Worm (Caenorhabditis elegans) whole organism, L2 larva: ENCODE measurements around the gene yif-1.
A peak's percentile ranks its signal among the peaks of the same experiment; 100 is the strongest.

Experiments
- C34F6.9 ChIP-seq: fragments of 150-350 bp; optimal IDR thresholded peaks from 2 replicates; lab custom pipeline; 2014; ENCODE audit warnings: missing biosample characterization, missing genetic modification characterization
- F13H6.1 ChIP-seq: sonication (generic microtip); optimal IDR thresholded peaks from 2 replicates; lab custom pipeline; 2016; ENCODE audit warnings: missing genetic modification characterization, missing compliant biosample characterization
- alr-1 ChIP-seq: fragments of 150-350 bp; optimal IDR thresholded peaks from 2 replicates; lab custom pipeline; 2014; ENCODE audit warnings: missing biosample characterization, missing genetic modification characterization
- aly-2 ChIP-seq: fragments of 150-350 bp; optimal IDR thresholded peaks from 2 replicates; lab custom pipeline; 2014; ENCODE audit warnings: missing biosample characterization, missing genetic modification characterization
- ama-1 ChIP-seq: fragments of 150-350 bp; optimal IDR thresholded peaks from 2 replicates; lab custom pipeline; 2018; ENCODE audit warnings: inconsistent platforms
- blmp-1 ChIP-seq: sonication (generic microtip); optimal IDR thresholded peaks from 2 replicates; lab custom pipeline; 2017; ENCODE audit warnings: missing genetic modification characterization, mild to moderate bottlenecking, missing compliant biosample characterization, antibody characterized with exemption, moderate library complexity; ENCODE audit not compliant: insufficient read depth
- ceh-16 ChIP-seq: fragments of 150-350 bp; optimal IDR thresholded peaks from 2 replicates; lab custom pipeline; 2014; ENCODE audit warnings: missing biosample characterization, missing genetic modification characterization
- ceh-82 ChIP-seq: fragments of 150-350 bp; optimal IDR thresholded peaks from 2 replicates; lab custom pipeline; 2014; ENCODE audit warnings: missing biosample characterization, missing genetic modification characterization
- crh-2 ChIP-seq: sonication (generic microtip); optimal IDR thresholded peaks from 2 replicates; lab custom pipeline; 2017; ENCODE audit warnings: missing biosample characterization, missing genetic modification characterization
- egl-27 ChIP-seq: sonication (generic microtip); optimal IDR thresholded peaks from 3 replicates; lab custom pipeline; 2017; ENCODE audit warnings: missing biosample characterization, missing genetic modification reagents, missing genetic modification characterization
- elt-3 ChIP-seq: sonication (generic microtip); optimal IDR thresholded peaks from 2 replicates; lab custom pipeline; 2017; ENCODE audit warnings: missing biosample characterization, missing genetic modification characterization
- fos-1 ChIP-seq: fragments of 150-350 bp; optimal IDR thresholded peaks from 2 replicates; lab custom pipeline; 2014; ENCODE audit warnings: missing biosample characterization, missing genetic modification characterization
- gmeb-1 ChIP-seq: fragments of 150-350 bp; optimal IDR thresholded peaks from 2 replicates; lab custom pipeline; 2014; ENCODE audit warnings: missing biosample characterization, missing genetic modification characterization
- lin-11 ChIP-seq: fragments of 150-350 bp; sonication (generic microtip); optimal IDR thresholded peaks from 2 replicates; lab custom pipeline; 2014; ENCODE audit warnings: missing biosample characterization, missing genetic modification characterization, inconsistent platforms, mixed read lengths
- lin-13 ChIP-seq: fragments of 150-350 bp; optimal IDR thresholded peaks from 2 replicates; lab custom pipeline; 2014; ENCODE audit warnings: missing biosample characterization, missing genetic modification reagents, missing genetic modification characterization
- lin-39 ChIP-seq: fragments of 150-350 bp; optimal IDR thresholded peaks from 2 replicates; lab custom pipeline; 2014; ENCODE audit warnings: missing biosample characterization, missing genetic modification reagents, missing genetic modification characterization
- lsy-2 ChIP-seq, 2 experiments: fragments of 150-350 bp in 1 of 2; sonication (generic microtip) in 1 of 2; optimal IDR thresholded peaks; 2 replicates each; lab custom pipeline; 2014 to 2017; ENCODE audit warnings: missing biosample characterization in 2 of 2, missing genetic modification characterization in 2 of 2
- nhr-11 ChIP-seq: fragments of 150-350 bp; optimal IDR thresholded peaks from 2 replicates; lab custom pipeline; 2014; ENCODE audit warnings: missing biosample characterization, missing genetic modification characterization
- nhr-129 ChIP-seq: fragments of 150-350 bp; optimal IDR thresholded peaks from 2 replicates; lab custom pipeline; 2014; ENCODE audit warnings: missing biosample characterization, missing genetic modification characterization
- nhr-237 ChIP-seq: fragments of 150-350 bp; optimal IDR thresholded peaks from 2 replicates; lab custom pipeline; 2014; ENCODE audit warnings: missing biosample characterization, missing genetic modification characterization
- nhr-25 ChIP-seq: fragments of 150-350 bp; sonication (generic microtip); optimal IDR thresholded peaks from 3 replicates; lab custom pipeline; 2014; ENCODE audit warnings: missing biosample characterization, missing genetic modification characterization
- nhr-6 ChIP-seq: fragments of 150-350 bp; optimal IDR thresholded peaks from 2 replicates; lab custom pipeline; 2014; ENCODE audit warnings: missing biosample characterization, missing genetic modification characterization
- nhr-77 ChIP-seq: fragments of 150-350 bp; optimal IDR thresholded peaks from 2 replicates; lab custom pipeline; 2014; ENCODE audit warnings: missing biosample characterization, missing genetic modification characterization
- peb-1 ChIP-seq: fragments of 150-350 bp; optimal IDR thresholded peaks from 2 replicates; lab custom pipeline; 2014; ENCODE audit warnings: missing biosample characterization, missing genetic modification characterization
- sma-3 ChIP-seq: sonication (generic microtip); optimal IDR thresholded peaks from 2 replicates; lab custom pipeline; 2016; ENCODE audit warnings: missing genetic modification reagents, missing genetic modification characterization, missing compliant biosample characterization
- sma-9 ChIP-seq, 2 experiments: fragments of 150-350 bp in 1 of 2; sonication (generic microtip) in 1 of 2; optimal IDR thresholded peaks; 2 replicates each; lab custom pipeline; 2014 to 2016; ENCODE audit warnings: missing genetic modification characterization in 2 of 2, mild to moderate bottlenecking in 1 of 2, missing biosample characterization in 1 of 2, missing compliant biosample characterization in 1 of 2, missing genetic modification reagents in 1 of 2, moderate library complexity in 1 of 2
- snpc-4 ChIP-seq: fragments of 150-350 bp; optimal IDR thresholded peaks from 2 replicates; lab custom pipeline; 2014; ENCODE audit warnings: missing biosample characterization, missing genetic modification characterization
- unc-39 ChIP-seq: fragments of 150-350 bp; optimal IDR thresholded peaks from 2 replicates; lab custom pipeline; 2014; ENCODE audit warnings: missing biosample characterization, missing genetic modification characterization
- unc-62 ChIP-seq: fragments of 150-350 bp; optimal IDR thresholded peaks from 2 replicates; lab custom pipeline; 2014; ENCODE audit warnings: missing biosample characterization, missing genetic modification reagents, missing genetic modification characterization
- zag-1 ChIP-seq: fragments of 150-350 bp; optimal IDR thresholded peaks from 2 replicates; lab custom pipeline; 2014; ENCODE audit warnings: missing biosample characterization, missing genetic modification characterization
- ztf-1 ChIP-seq: fragments of 200-800 bp; sonication (Bioruptor generic); conservative IDR thresholded peaks from 2 replicates; pipeline ENCODE4 v1.3.6; 2022; ENCODE audit warnings: missing genetic modification characterization, missing compliant biosample characterization
- ztf-11 ChIP-seq: sonication (generic microtip); optimal IDR thresholded peaks from 2 replicates; lab custom pipeline; 2017; ENCODE audit warnings: missing biosample characterization, missing genetic modification characterization
- ztf-4 ChIP-seq: fragments of 150-350 bp; optimal IDR thresholded peaks from 2 replicates; lab custom pipeline; 2014; ENCODE audit warnings: missing biosample characterization, missing genetic modification characterization

The yif-1 gene

ce11 chrV:10058748-10059147, 4.0 kb upstream of the yif-1 start:
- no peak for TF ChIP-seq C34F6.9
- TF ChIP-seq unc-39 (tag; lab: Kevin White, UChicago) = no peak
- no peak for TF ChIP-seq nhr-77 (tag; lab: Kevin White, UChicago)
- no peak for TF ChIP-seq lsy-2 (tag; optimal IDR thresholded peaks at IDR 0.05; lab: Kevin White, UChicago)
- TF ChIP-seq fos-1 (tag; lab: Kevin White, UChicago) = no peak
- no peak for TF ChIP-seq nhr-6 (tag; lab: Kevin White, UChicago)
- no peak for TF ChIP-seq ztf-4 (tag; lab: Kevin White, UChicago)
- no peak for TF ChIP-seq nhr-237 (tag; lab: Kevin White, UChicago)
- TF ChIP-seq unc-62 (GFP tag; lab: Kevin White, UChicago) = no peak
- TF ChIP-seq gmeb-1 = no peak
- no peak for TF ChIP-seq peb-1 (tag; lab: Kevin White, UChicago)
- no peak for TF ChIP-seq F13H6.1 (tag; lab: Kevin White, UChicago)
- no peak for TF ChIP-seq ztf-1 (GFP tag; lab: Robert Waterston, UW)
- TF ChIP-seq ztf-11 (tag; lab: Kevin White, UChicago) = no peak
- TF ChIP-seq lin-11 = no peak
- TF ChIP-seq lin-13 (GFP tag; lab: Kevin White, UChicago) = no peak
- no peak for TF ChIP-seq aly-2 (tag; lab: Kevin White, UChicago)

ce11 chrV:10051855-10052254, 2.9 kb downstream of the yif-1 start, which contains the start of gene str-118:
Gene str-118, plus strand, starts transcription at chrV:10052155.
- TF ChIP-seq ztf-11 (tag; lab: Kevin White, UChicago) (no peak), elt-3 (tag; lab: Kevin White, UChicago) (no peak), ceh-16 (no peak), zag-1 (no peak), ceh-82 (tag; lab: Kevin White, UChicago) (no peak), nhr-77 (tag; lab: Kevin White, UChicago) (no peak), unc-39 (tag; lab: Kevin White, UChicago) (no peak), sma-3 (GFP tag; lab: Kevin White, UChicago) (no peak), nhr-129 (no peak), egl-27 (tag; lab: Kevin White, UChicago) (no peak)

- TF ChIP-seq nhr-129 (no peak), snpc-4 (tag; lab: Kevin White, UChicago) (no peak), F13H6.1 (tag; lab: Kevin White, UChicago) (no peak), unc-62 (GFP tag; lab: Kevin White, UChicago) (no peak), crh-2 (tag; lab: Kevin White, UChicago) (no peak), zag-1 (no peak), ceh-82 (tag; lab: Kevin White, UChicago) (no peak), nhr-11 (tag; lab: Kevin White, UChicago) (no peak), lin-39 (no peak)
Measured at ce11 chrV:10047189-10047588, 7.5 kb downstream of the yif-1 start.

ce11 chrV:10046503-10046902, 8.2 kb downstream of the yif-1 start:
- TF ChIP-seq ama-1 (lab: Kevin White, UChicago) (peak; percentile 42), crh-2 (tag; lab: Kevin White, UChicago) (peak; percentile 81), sma-9 (GFP tag; optimal IDR thresholded peaks at IDR 0.05; lab: Kevin White, UChicago) (peak; percentile 12), sma-9 (tag; optimal IDR thresholded peaks at IDR 0.05; lab: Kevin White, UChicago) (no peak), sma-3 (GFP tag; lab: Kevin White, UChicago) (peak; percentile 3), blmp-1 (tag; lab: Kevin White, UChicago) (peak; percentile 38), lin-13 (GFP tag; lab: Kevin White, UChicago) (no peak), alr-1 (tag; lab: Kevin White, UChicago) (no peak), nhr-25 (tag; lab: Kevin White, UChicago) (peak; percentile 67)

ce11 chrV:10044735-10045134, 10.0 kb downstream of the yif-1 start:
- TF ChIP-seq F13H6.1 (tag; lab: Kevin White, UChicago) (peak; percentile 30), egl-27 (tag; lab: Kevin White, UChicago) (no peak), aly-2 (tag; lab: Kevin White, UChicago) (no peak)
- TF ChIP-seq, all 48 proteins: peak for 1
